Fruit fly (Drosophila melanogaster) whole organism, prepupa: ENCODE data around the gene NitFhit.

Source experiments
- CG11294 ChIP-seq: fragments of 200-800 bp; sonication (Bioruptor generic); IDR thresholded peaks from 2 replicates; pipeline ENCODE4 v1.3.6; 2022; ENCODE audit warnings: missing biosample characterization, missing genetic modification characterization
- dsx ChIP-seq: fragments of 200-800 bp; optimal IDR thresholded peaks from 3 replicates; lab custom pipeline; 2019; ENCODE audit warnings: missing biosample characterization, mild to moderate bottlenecking, missing genetic modification characterization, moderate library complexity; ENCODE audit not compliant: poor library complexity, severe bottlenecking
- ss ChIP-seq, 2 experiments: fragments of 200-800 bp; sonication (Bioruptor generic); optimal IDR thresholded peaks; 2 replicates in 1 of 2; 3 replicates in 1 of 2; lab custom pipeline; 2017 to 2018; ENCODE audit warnings: mild to moderate bottlenecking in 2 of 2, missing biosample characterization in 2 of 2, missing genetic modification characterization in 2 of 2, moderate library complexity in 1 of 2
- topi ChIP-seq: fragments of 200-800 bp; sonication (Bioruptor generic); optimal IDR thresholded peaks from 3 replicates; lab custom pipeline; 2016; ENCODE audit warnings: missing biosample characterization, missing genetic modification characterization

DNA sequence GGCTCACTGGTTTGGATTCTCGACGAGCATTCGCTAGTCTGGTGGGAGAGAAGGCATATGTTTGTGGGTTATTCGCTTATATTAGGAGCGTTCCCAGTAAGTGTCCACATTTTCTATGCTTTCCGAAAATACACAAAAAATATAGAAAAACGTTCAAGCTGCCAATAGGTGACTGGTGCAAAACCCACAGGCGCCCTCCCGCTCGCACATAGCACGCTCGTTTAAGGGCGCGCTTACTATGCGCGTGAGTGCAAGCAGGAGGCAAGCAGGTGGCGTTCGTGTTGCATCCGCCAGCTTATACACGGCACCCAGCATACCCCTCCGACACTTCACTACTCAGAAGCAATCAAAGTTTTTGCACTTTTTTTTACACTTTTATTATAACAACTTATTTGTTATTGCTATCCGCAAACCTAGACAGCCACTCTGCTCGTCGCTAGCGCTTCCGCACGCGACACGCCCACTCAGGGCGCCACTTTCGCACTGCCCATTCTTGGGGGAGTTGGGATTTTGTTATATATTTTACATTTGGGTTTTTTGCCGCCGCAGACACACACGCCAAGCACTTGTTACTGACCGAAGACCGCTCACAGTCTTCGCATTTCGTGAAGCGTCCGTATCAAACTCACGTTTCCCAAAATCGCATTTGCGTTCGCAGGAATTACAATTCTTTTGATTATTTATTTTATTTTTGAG, 4.3 kb upstream of the NitFhit start:
- TF ChIP-seq topi (GFP tag; lab: Kevin White, UChicago), result no peak
- TF ChIP-seq dsx (GFP tag; lab: Kevin White, UChicago), result no peak
- TF ChIP-seq CG11294 (GFP tag; lab: Robert Waterston, UW), result no peak
- TF ChIP-seq ss (GFP tag; optimal IDR thresholded peaks at IDR 0.05; lab: Kevin White, UChicago), result no peak
